Worm (Caenorhabditis elegans): ENCODE data around the gene Y40A1A.3.

DNA sequence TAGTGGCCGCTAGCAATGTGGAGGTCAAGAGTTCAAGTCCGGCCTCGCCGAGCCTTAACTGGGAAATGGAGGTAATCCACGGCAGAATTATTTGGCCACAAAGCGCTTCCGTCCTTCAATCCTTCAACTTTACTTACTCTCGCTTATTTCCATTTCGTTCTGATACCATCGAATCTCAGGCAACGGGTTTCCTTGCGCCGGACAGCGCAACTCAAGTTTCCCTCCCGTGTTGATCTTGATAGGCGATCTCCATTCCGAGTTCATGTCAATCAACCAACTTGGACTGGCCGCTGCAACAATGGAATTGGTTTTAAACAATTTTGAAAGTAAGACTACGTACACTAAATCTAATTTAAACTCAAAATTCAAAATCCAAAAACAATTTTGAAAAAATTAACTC is 43.0 kb upstream of the Y40A1A.3 start:
- no peak for TF ChIP-seq nhr-41 (GFP tag; IDR thresholded peaks at IDR 0.05)
- no peak for TF ChIP-seq lsy-2 (tag; optimal IDR thresholded peaks at IDR 0.05)
- no peak for TF ChIP-seq dmd-6 (GFP tag; IDR thresholded peaks at IDR 0.05)
- TF ChIP-seq ceh-28 (tag; optimal IDR thresholded peaks at IDR 0.05): no peak
- no peak for TF ChIP-seq dve-1 (tag; optimal IDR thresholded peaks at IDR 0.05; ENCODE audit: insufficient read depth)
- no peak for TF ChIP-seq nhr-237 (tag; optimal IDR thresholded peaks at IDR 0.05)
- no peak for TF ChIP-seq nhr-77 (tag; optimal IDR thresholded peaks at IDR 0.05)
- peak in 1 of 2 experiments; percentile 70 for TF ChIP-seq unc-62 (GFP tag; optimal IDR thresholded peaks at IDR 0.05 in 1 of 2)
- TF ChIP-seq unc-62 (tag; optimal IDR thresholded peaks at IDR 0.05): no peak
